Worm (Caenorhabditis elegans): Measurements from ENCODE around the gene spp-13.

Gene spp-13

DNA sequence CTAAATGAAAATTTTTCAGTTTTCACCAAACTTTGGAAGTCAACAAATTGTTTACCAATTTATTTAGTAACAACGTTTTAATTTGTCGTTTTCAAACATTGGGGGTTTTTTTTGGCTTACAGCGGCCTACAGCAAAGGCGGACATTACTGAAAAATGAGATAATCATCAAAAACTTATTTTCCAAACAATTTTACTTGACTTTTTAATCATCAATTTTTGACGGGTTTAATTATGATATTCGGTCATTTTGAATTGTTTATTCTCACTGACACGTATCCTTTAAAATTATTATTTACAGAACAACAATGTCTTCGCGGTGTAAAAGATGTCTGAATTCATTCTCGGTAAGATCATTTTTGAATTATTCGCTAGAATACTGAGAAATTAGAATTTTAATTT lies 50.8 kb downstream of the spp-13 start, which contains the start of gene F40B5.2:
TSS of gene F40B5.2 (plus strand) at position 301 of the 400 bp plus-strand sequence.
- TF ChIP-seq nhr-12 (tag; optimal IDR thresholded peaks at IDR 0.05) (no peak), lsy-2 (tag; optimal IDR thresholded peaks at IDR 0.05) (no peak)
